ENCODE assay signal across 4 worm cellular contexts in the genomic region with DNA sequence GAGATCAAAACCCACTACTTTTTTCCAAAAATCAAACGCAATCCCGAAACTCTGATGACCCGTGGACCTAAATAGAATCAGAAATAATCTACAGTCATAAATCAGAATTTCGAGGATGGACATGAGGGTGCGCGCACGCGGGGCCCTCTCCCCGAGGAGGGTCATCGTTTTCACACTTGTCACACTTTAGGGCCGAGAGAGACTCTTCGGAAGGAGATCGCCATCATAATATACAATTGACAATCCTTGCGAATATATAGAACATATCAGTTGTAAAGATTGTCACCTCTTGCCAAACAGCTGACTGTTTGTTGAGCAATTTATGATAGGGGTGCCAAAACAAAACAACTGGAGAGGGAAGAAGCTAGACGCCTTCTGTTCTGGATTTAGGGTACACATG.
A peak's percentile ranks its signal among the peaks of the same experiment; 100 is the strongest.
TF ChIP-seq lines count a peak whose summit lies in the region.

No protein-coding gene starts in this region.

TF ChIP-seq in whole organism, L1 larva, 84 proteins besides CTCF, POLR2A, EP300 and RAD21:
- no peak for TF ChIP-seq ets-5 (GFP tag; IDR thresholded peaks at IDR 0.05; lab: Robert Waterston, UW)
- peak; percentile 15 for TF ChIP-seq lin-14 (GFP tag; optimal IDR thresholded peaks at IDR 0.05; lab: Kevin White, UChicago)
TF ChIP-seq in whole organism, L1 larva: peak in this region for 1.

TF ChIP-seq in whole organism, L2 larva, 48 proteins besides CTCF, POLR2A, EP300 and RAD21:
- TF ChIP-seq nhr-77 (tag; optimal IDR thresholded peaks at IDR 0.05; lab: Kevin White, UChicago) (no peak), sma-3 (GFP tag; optimal IDR thresholded peaks at IDR 0.05; lab: Kevin White, UChicago) (no peak), peb-1 (tag; optimal IDR thresholded peaks at IDR 0.05; lab: Kevin White, UChicago) (no peak), mab-5 (tag; optimal IDR thresholded peaks at IDR 0.05; lab: Kevin White, UChicago) (peak; percentile 8)

TF ChIP-seq in whole organism, late embryonic, 69 proteins besides CTCF, POLR2A, EP300 and RAD21:
- TF ChIP-seq sox-4 (tag; optimal IDR thresholded peaks at IDR 0.05; lab: Kevin White, UChicago) (no peak), unc-55 (GFP tag; optimal IDR thresholded peaks at IDR 0.05; lab: Kevin White, UChicago) (peak; percentile 51)

TF ChIP-seq in whole organism, mixed stage, embryonic, 35 proteins besides CTCF, POLR2A, EP300 and RAD21:
- no peak for TF ChIP-seq M03D4.4 (tag; optimal IDR thresholded peaks at IDR 0.05; lab: Kevin White, UChicago)
- no peak for TF ChIP-seq ceh-39 (tag; optimal IDR thresholded peaks at IDR 0.05; lab: Kevin White, UChicago)
- no peak for TF ChIP-seq blmp-1 (tag; optimal IDR thresholded peaks at IDR 0.05; lab: Kevin White, UChicago)
- peak; percentile 70 for TF ChIP-seq hlh-1 (tag; optimal IDR thresholded peaks at IDR 0.05; lab: Kevin White, UChicago)
- TF ChIP-seq mls-2 (tag; optimal IDR thresholded peaks at IDR 0.05; lab: Kevin White, UChicago), result no peak
- peak; percentile 79 for TF ChIP-seq unc-62 (GFP tag; optimal IDR thresholded peaks at IDR 0.05; lab: Kevin White, UChicago)
- TF ChIP-seq mab-5 (tag; optimal IDR thresholded peaks at IDR 0.05; lab: Kevin White, UChicago), result no peak
- no peak for TF ChIP-seq sptf-1 (tag; optimal IDR thresholded peaks at IDR 0.05; lab: Kevin White, UChicago)
